Fruit fly (Drosophila melanogaster): Measurements from ENCODE around the gene mRpL9.
A peak's percentile ranks its signal among the peaks of the same experiment; 100 is the strongest.

Gene mRpL9

DNA sequence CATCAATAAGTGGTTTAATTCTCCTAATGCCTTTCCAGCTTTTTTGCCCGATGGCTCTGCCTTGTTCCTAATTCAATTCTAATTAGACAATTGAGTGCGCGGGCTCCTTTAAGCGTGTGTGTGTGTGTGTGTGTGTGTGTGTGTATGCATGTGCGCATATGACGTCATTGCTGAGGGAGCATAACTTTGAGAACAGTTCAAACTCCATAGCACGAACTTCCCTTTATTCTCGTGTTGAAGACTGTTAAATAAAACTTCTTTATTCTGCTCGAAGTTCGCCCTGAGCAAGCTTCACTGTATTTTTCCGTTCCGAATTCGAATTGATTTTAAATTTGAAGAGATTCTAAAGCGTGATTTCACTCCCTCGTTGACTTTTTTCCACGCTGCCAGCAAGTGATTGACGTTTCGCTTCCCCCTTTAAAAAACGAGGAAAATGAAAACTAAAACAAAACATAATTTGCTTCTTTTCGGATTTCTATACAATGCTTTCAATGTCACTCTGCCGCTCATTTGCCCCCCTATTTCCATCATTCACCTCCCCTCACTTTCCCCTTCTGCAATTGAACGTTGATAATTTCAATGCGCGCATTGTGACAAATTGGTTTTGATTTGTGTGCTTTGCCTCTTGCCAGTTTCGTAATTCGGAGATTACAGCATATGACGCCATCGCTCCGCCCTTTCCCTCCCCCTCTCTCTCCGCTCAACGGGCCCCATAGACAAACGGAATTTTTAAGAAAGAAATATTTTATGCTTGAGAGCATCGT, 38.1 kb upstream of the mRpL9 start (continued):
- TF ChIP-seq Dbx (GFP tag; IDR thresholded peaks at IDR 0.05) (no peak), CG12744 (GFP tag; optimal IDR thresholded peaks at IDR 0.05) (no peak), peb (GFP tag; IDR thresholded peaks at IDR 0.05) (no peak), HLH4C (GFP tag; IDR thresholded peaks at IDR 0.05; ENCODE audit: partially characterized antibody) (no peak), gcm2 (GFP tag; optimal IDR thresholded peaks at IDR 0.05) (no peak), CG8281 (tag; optimal IDR thresholded peaks at IDR 0.05) (peak; percentile 41), az2 (GFP tag; optimal IDR thresholded peaks at IDR 0.05) (no peak), CG18011 (GFP tag; optimal IDR thresholded peaks at IDR 0.05) (no peak), Oli (tag; optimal IDR thresholded peaks at IDR 0.05) (peak; percentile 5), mld (GFP tag; IDR thresholded peaks at IDR 0.05; ENCODE audit: partially characterized antibody) (no peak), CG10979 (tag; optimal IDR thresholded peaks at IDR 0.05) (no peak), CG1529 (GFP tag; optimal IDR thresholded peaks at IDR 0.05) (no peak), gro (GFP tag; optimal IDR thresholded peaks at IDR 0.05) (no peak), mirr (GFP tag; optimal IDR thresholded peaks at IDR 0.05) (peak; percentile 58), CG16815 (GFP tag; optimal IDR thresholded peaks at IDR 0.05) (no peak), dysf (GFP tag; IDR thresholded peaks at IDR 0.05) (no peak), NC2α (GFP tag; optimal IDR thresholded peaks at IDR 0.05) (no peak), Doc3 (GFP tag; IDR thresholded peaks at IDR 0.05; ENCODE audit: partially characterized antibody) (no peak), fd96Cb (tag; optimal IDR thresholded peaks at IDR 0.05) (no peak), CG11696 (GFP tag; IDR thresholded peaks at IDR 0.05) (no peak), CG17186 (GFP tag; optimal IDR thresholded peaks at IDR 0.05) (no peak), CG14014 (GFP tag; IDR thresholded peaks at IDR 0.05) (no peak), Dref (GFP tag; IDR thresholded peaks at IDR 0.05) (no peak), CG6683 (GFP tag; optimal IDR thresholded peaks at IDR 0.05) (no peak), bbx (GFP tag; IDR thresholded peaks at IDR 0.05; ENCODE audit: partially characterized antibody) (no peak), fd3F (GFP tag; optimal IDR thresholded peaks at IDR 0.05) (no peak), slou (GFP tag; optimal IDR thresholded peaks at IDR 0.05) (no peak), jing (GFP tag; optimal IDR thresholded peaks at IDR 0.05) (no peak), br (optimal IDR thresholded peaks at IDR 0.05) (no peak), her (GFP tag; optimal IDR thresholded peaks at IDR 0.05) (no peak), E2f2 (GFP tag; IDR thresholded peaks at IDR 0.05) (no peak), grau (tag; optimal IDR thresholded peaks at IDR 0.05) (peak; percentile 95), CG18619 (GFP tag; optimal IDR thresholded peaks at IDR 0.05) (no peak), Drgx (GFP tag; IDR thresholded peaks at IDR 0.05) (no peak), bcd (GFP tag; optimal IDR thresholded peaks at IDR 0.05) (peak; percentile 18), CG9437 (GFP tag; optimal IDR thresholded peaks at IDR 0.05) (no peak), CHES-1-like (GFP tag; optimal IDR thresholded peaks at IDR 0.05) (no peak), CG3847 (GFP tag; IDR thresholded peaks at IDR 0.05) (no peak), pfk (GFP tag; optimal IDR thresholded peaks at IDR 0.05) (no peak), hbn (GFP tag; IDR thresholded peaks at IDR 0.05; ENCODE audit: partially characterized antibody) (no peak), pzg (GFP tag; optimal IDR thresholded peaks at IDR 0.05) (no peak), Opbp (GFP tag; IDR thresholded peaks at IDR 0.05; ENCODE audit: partially characterized antibody) (no peak), croc (GFP tag; conservative IDR thresholded peaks at IDR 0.05) (no peak), CG10431 (GFP tag; optimal IDR thresholded peaks at IDR 0.05) (no peak), trh (GFP tag; optimal IDR thresholded peaks at IDR 0.05) (no peak), sisA (GFP tag; IDR thresholded peaks at IDR 0.05) (no peak), HmgD (GFP tag; optimal IDR thresholded peaks at IDR 0.05) (no peak), CG17361 (GFP tag; IDR thresholded peaks at IDR 0.05) (no peak), tgo (GFP tag; IDR thresholded peaks at IDR 0.05) (no peak), ewg (GFP tag; optimal IDR thresholded peaks at IDR 0.05) (no peak)
